Fruit fly (Drosophila melanogaster): ENCODE results near the gene hyx.

dm6 chr3R:9037946-9038345, 614 bp upstream of the hyx start:
- TF ChIP-seq lola (GFP tag; optimal IDR thresholded peaks at IDR 0.05) (no peak), Abd-B (GFP tag; optimal IDR thresholded peaks at IDR 0.05) (no peak)

Measured in whole organism, wandering third instar larva.